Fruit fly (Drosophila melanogaster) whole organism, embryonic: ENCODE data around the gene CG31131.

Experiments
- Asciz ChIP-seq: fragments of 200-800 bp; sonication (Bioruptor generic); optimal IDR thresholded peaks from 2 replicates; lab custom pipeline; 2017; ENCODE audit warnings: missing biosample characterization, mild to moderate bottlenecking, missing genetic modification characterization, missing genetic modification reagents
- BtbVII ChIP-seq: fragments of 200-800 bp; sonication (Bioruptor generic); optimal IDR thresholded peaks from 3 replicates; lab custom pipeline; 2017; ENCODE audit warnings: missing biosample characterization, mild to moderate bottlenecking, missing genetic modification characterization
- CG10321 ChIP-seq: fragments of 200-800 bp; sonication (Bioruptor generic); IDR thresholded peaks from 2 replicates; pipeline ENCODE4 v1.3.6; 2022; ENCODE audit warnings: missing biosample characterization, missing genetic modification characterization
- CG11085 ChIP-seq: fragments of 200-800 bp; sonication (Bioruptor generic); IDR thresholded peaks from 2 replicates; pipeline ENCODE4 v1.3.6; 2022; ENCODE audit warnings: missing biosample characterization, missing genetic modification characterization
- CG11696 ChIP-seq: fragments of 200-800 bp; sonication (Bioruptor generic); IDR thresholded peaks from 2 replicates; pipeline ENCODE4 v1.3.6; 2022; ENCODE audit warnings: missing biosample characterization, missing genetic modification characterization
- CG13287 ChIP-seq: fragments of 200-800 bp; sonication (Bioruptor generic); IDR thresholded peaks from 2 replicates; pipeline ENCODE4 v1.3.6; 2022; ENCODE audit warnings: missing biosample characterization, missing genetic modification characterization; ENCODE audit not compliant: partially characterized antibody
- CG13775 ChIP-seq: fragments of 200-800 bp; sonication (Bioruptor generic); optimal IDR thresholded peaks from 3 replicates; lab custom pipeline; 2017; ENCODE audit warnings: missing biosample characterization, mild to moderate bottlenecking, missing genetic modification characterization
- CG14014 ChIP-seq: fragments of 200-800 bp; sonication (Bioruptor generic); IDR thresholded peaks from 2 replicates; pipeline ENCODE4 v1.3.6; 2022; ENCODE audit warnings: missing biosample characterization, missing genetic modification characterization
- CG14710 ChIP-seq: fragments of 200-800 bp; sonication (Bioruptor generic); optimal IDR thresholded peaks from 3 replicates; lab custom pipeline; 2019; ENCODE audit warnings: missing biosample characterization, mild to moderate bottlenecking, missing genetic modification characterization, moderate library complexity
- CG17186 ChIP-seq: fragments of 200-800 bp; sonication (Bioruptor generic); optimal IDR thresholded peaks from 3 replicates; lab custom pipeline; 2017; ENCODE audit warnings: missing biosample characterization, missing genetic modification reagents, missing genetic modification characterization
- CG31441 ChIP-seq: fragments of 200-800 bp; sonication (Bioruptor generic); IDR thresholded peaks from 2 replicates; pipeline ENCODE4 v1.3.6; 2022; ENCODE audit warnings: missing biosample characterization, missing genetic modification characterization
- CG32532 ChIP-seq: fragments of 200-800 bp; sonication (Bioruptor generic); IDR thresholded peaks from 2 replicates; pipeline ENCODE4 v1.3.6; 2022; ENCODE audit warnings: missing biosample characterization, missing genetic modification characterization
- CG34376 ChIP-seq: fragments of 200-800 bp; sonication (Bioruptor generic); optimal IDR thresholded peaks from 2 replicates; lab custom pipeline; 2018; ENCODE audit warnings: missing biosample characterization, mild to moderate bottlenecking, missing genetic modification characterization
- CG3726 ChIP-seq: fragments of 200-800 bp; sonication (Bioruptor generic); IDR thresholded peaks from 3 replicates; pipeline ENCODE4, ENCODE4 v1.3.6; 2022; ENCODE audit warnings: missing biosample characterization, missing genetic modification characterization
- CG42726 ChIP-seq: fragments of 200-800 bp; sonication (Bioruptor generic); IDR thresholded peaks from 2 replicates; pipeline ENCODE4 v1.3.6; 2022; ENCODE audit warnings: missing biosample characterization, missing genetic modification characterization; ENCODE audit not compliant: partially characterized antibody
- CG7928 ChIP-seq: fragments of 200-800 bp; sonication (Bioruptor generic); optimal IDR thresholded peaks from 2 replicates; lab custom pipeline; 2017; ENCODE audit warnings: missing biosample characterization, mild to moderate bottlenecking, missing genetic modification characterization
- D19A ChIP-seq: fragments of 200-800 bp; optimal IDR thresholded peaks from 3 replicates; lab custom pipeline; 2019; ENCODE audit warnings: missing biosample characterization, mild to moderate bottlenecking, missing genetic modification characterization, moderate library complexity
- Ets97D ChIP-seq: fragments of 200-800 bp; sonication (Bioruptor generic); optimal IDR thresholded peaks from 3 replicates; lab custom pipeline; 2016; ENCODE audit warnings: missing biosample characterization, missing genetic modification characterization
- Jarid2 ChIP-seq: fragments of 200-800 bp; sonication (Bioruptor generic); optimal IDR thresholded peaks from 3 replicates; lab custom pipeline; 2017; ENCODE audit warnings: mild to moderate bottlenecking, missing biosample characterization, missing genetic modification reagents, missing genetic modification characterization
- Lim3 ChIP-seq: fragments of 200-800 bp; sonication (Bioruptor generic); IDR thresholded peaks from 2 replicates; pipeline ENCODE4 v1.3.6; 2022; ENCODE audit warnings: missing biosample characterization, missing genetic modification characterization
- MBD-R2 ChIP-seq: fragments of 200-800 bp; sonication (Bioruptor generic); IDR thresholded peaks from 2 replicates; pipeline ENCODE4 v1.3.6; 2022; ENCODE audit warnings: missing biosample characterization, missing genetic modification characterization
- MESR4 ChIP-seq: fragments of 200-800 bp; sonication (Bioruptor generic); optimal IDR thresholded peaks from 2 replicates; lab custom pipeline; 2018; ENCODE audit warnings: missing biosample characterization, mild to moderate bottlenecking, missing genetic modification characterization, moderate library complexity
- Med ChIP-seq: fragments of 200-800 bp; sonication (Bioruptor generic); peaks from one replicate; lab custom pipeline; 2016; ENCODE audit warnings: missing biosample characterization, missing genetic modification characterization, mild to moderate bottlenecking, inconsistent platforms, moderate library complexity
- Myb ChIP-seq: fragments of 200-800 bp; sonication (Bioruptor generic); optimal IDR thresholded peaks from 2 replicates; lab custom pipeline; 2016; ENCODE audit warnings: missing biosample characterization, missing genetic modification characterization
- Nf-YC ChIP-seq: fragments of 200-800 bp; optimal IDR thresholded peaks from 3 replicates; lab custom pipeline; 2019; ENCODE audit warnings: missing biosample characterization, mild to moderate bottlenecking, missing genetic modification characterization, moderate library complexity
- Pdp1 ChIP-seq, 2 experiments: fragments of 200-800 bp; sonication (Bioruptor generic); optimal IDR thresholded peaks; 3 replicates each; lab custom pipeline; 2016; ENCODE audit warnings: missing biosample characterization in 2 of 2, missing genetic modification characterization in 2 of 2, mild to moderate bottlenecking in 1 of 2, moderate library complexity in 1 of 2
- Poxn ChIP-seq: fragments of 200-800 bp; sonication (Bioruptor generic); IDR thresholded peaks from 2 replicates; pipeline ENCODE4 v1.3.6; 2022; ENCODE audit warnings: missing biosample characterization, missing genetic modification characterization
- Scr ChIP-seq: fragments of 200-800 bp; sonication (Bioruptor generic); IDR thresholded peaks from 2 replicates; pipeline ENCODE4 v1.3.6; 2022; ENCODE audit warnings: missing biosample characterization, missing genetic modification characterization; ENCODE audit not compliant: partially characterized antibody
- Sin3A ChIP-seq: fragments of >200 bp; optimal IDR thresholded peaks from 2 replicates; lab custom pipeline; 2018
- Sry-δ ChIP-seq: fragments of 200-800 bp; sonication (Bioruptor generic); optimal IDR thresholded peaks from 2 replicates; lab custom pipeline; 2016; ENCODE audit warnings: missing biosample characterization, missing genetic modification characterization
- ara ChIP-seq: fragments of 200-800 bp; sonication (Bioruptor generic); IDR thresholded peaks from 2 replicates; pipeline ENCODE4 v1.3.6; 2022; ENCODE audit warnings: missing biosample characterization, missing genetic modification characterization
- bigmax ChIP-seq: fragments of 200-800 bp; sonication (Bioruptor generic); optimal IDR thresholded peaks from 2 replicates; lab custom pipeline; 2018; ENCODE audit warnings: missing biosample characterization, mild to moderate bottlenecking, missing genetic modification characterization
- br ChIP-seq: fragments of >200 bp; optimal IDR thresholded peaks from 2 replicates; lab custom pipeline; 2017
- crol ChIP-seq: fragments of 200-800 bp; sonication (Bioruptor generic); IDR thresholded peaks from 2 replicates; pipeline ENCODE4 v1.3.6; 2022; ENCODE audit warnings: missing biosample characterization, missing genetic modification characterization
- crp ChIP-seq, 2 experiments: fragments of 200-800 bp; sonication (Bioruptor generic); optimal IDR thresholded peaks; 2 replicates in 1 of 2; 3 replicates in 1 of 2; lab custom pipeline; 2017; ENCODE audit warnings: missing biosample characterization in 2 of 2, missing genetic modification characterization in 2 of 2, mild to moderate bottlenecking in 1 of 2, moderate library complexity in 1 of 2
- knrl ChIP-seq: fragments of 200-800 bp; sonication (Bioruptor generic); IDR thresholded peaks from 3 replicates; pipeline ENCODE4 v1.3.6; 2022; ENCODE audit warnings: missing biosample characterization, missing genetic modification characterization; ENCODE audit not compliant: partially characterized antibody
- luna ChIP-seq: fragments of 200-800 bp; sonication (Bioruptor generic); optimal IDR thresholded peaks from 2 replicates; lab custom pipeline; 2016; ENCODE audit warnings: missing biosample characterization, missing genetic modification characterization
- mld ChIP-seq: fragments of 200-800 bp; sonication (Bioruptor generic); IDR thresholded peaks from 3 replicates; pipeline ENCODE4 v1.3.6; 2022; ENCODE audit warnings: missing biosample characterization, missing genetic modification characterization; ENCODE audit not compliant: partially characterized antibody
- nmo ChIP-seq: fragments of 200-800 bp; sonication (Bioruptor generic); optimal IDR thresholded peaks from 2 replicates; lab custom pipeline; 2018; ENCODE audit warnings: missing biosample characterization, mild to moderate bottlenecking, missing genetic modification characterization, moderate library complexity
- nom ChIP-seq: fragments of 200-800 bp; sonication (Bioruptor generic); optimal IDR thresholded peaks from 2 replicates; lab custom pipeline; 2017; ENCODE audit warnings: missing biosample characterization, missing genetic modification characterization, mild to moderate bottlenecking, moderate library complexity, missing genetic modification reagents
- pita ChIP-seq: fragments of 200-800 bp; sonication (Bioruptor generic); optimal IDR thresholded peaks from 2 replicates; lab custom pipeline; 2017; ENCODE audit warnings: missing biosample characterization, mild to moderate bottlenecking, missing genetic modification characterization
- sug ChIP-seq: fragments of 200-800 bp; optimal IDR thresholded peaks from 2 replicates; lab custom pipeline; 2019; ENCODE audit warnings: missing biosample characterization, mild to moderate bottlenecking, missing genetic modification characterization, moderate library complexity
- tx ChIP-seq: fragments of 200-800 bp; sonication (Bioruptor generic); optimal IDR thresholded peaks from 2 replicates; lab custom pipeline; 2016; ENCODE audit warnings: missing biosample characterization, missing genetic modification characterization
- unc-4 ChIP-seq: fragments of 200-800 bp; sonication (Bioruptor generic); IDR thresholded peaks from 2 replicates; pipeline ENCODE4 v1.3.6; 2022; ENCODE audit warnings: missing biosample characterization, missing genetic modification characterization; ENCODE audit not compliant: partially characterized antibody
- usp ChIP-seq: fragments of >200 bp; optimal IDR thresholded peaks from 2 replicates; lab custom pipeline; 2017; ENCODE audit warnings: missing biosample characterization, missing genetic modification characterization
- vfl ChIP-seq: fragments of 200-800 bp; sonication (Bioruptor generic); optimal IDR thresholded peaks from 2 replicates; lab custom pipeline; 2016; ENCODE audit warnings: missing biosample characterization, missing genetic modification characterization
- vnd ChIP-seq: fragments of 200-800 bp; sonication (Bioruptor generic); IDR thresholded peaks from 3 replicates; pipeline ENCODE4 v1.3.6; 2022; ENCODE audit warnings: missing biosample characterization, missing genetic modification characterization; ENCODE audit not compliant: partially characterized antibody
- zen ChIP-seq: fragments of 200-800 bp; sonication (Bioruptor generic); optimal IDR thresholded peaks from 3 replicates; lab custom pipeline; 2018; ENCODE audit warnings: missing biosample characterization, mild to moderate bottlenecking, missing genetic modification characterization, moderate library complexity
- zen2 ChIP-seq: fragments of 200-800 bp; sonication (Bioruptor generic); IDR thresholded peaks from 3 replicates; pipeline ENCODE4 v1.3.6; 2022; ENCODE audit warnings: missing biosample characterization, missing genetic modification characterization; ENCODE audit not compliant: partially characterized antibody

CG31131 gene

DNA sequence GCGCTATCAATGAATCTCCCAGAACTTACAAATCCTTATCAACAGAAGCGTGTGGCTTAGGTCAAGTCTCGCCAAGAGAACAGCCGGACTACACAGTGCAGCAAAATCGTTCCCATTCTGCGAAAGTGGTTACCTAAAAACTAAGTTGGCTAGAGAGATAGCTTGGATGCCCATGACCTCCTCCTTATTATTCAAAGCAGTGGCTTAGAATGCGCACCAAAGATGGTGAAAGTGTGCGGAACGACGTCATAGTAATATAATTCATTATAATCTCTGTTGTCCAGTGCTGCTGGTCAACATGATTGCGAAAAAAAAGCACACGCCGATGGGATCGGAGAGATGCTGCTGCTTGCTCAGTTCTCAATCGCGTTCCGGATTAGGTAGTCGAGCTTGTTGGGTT is 8.5 kb downstream of the CG31131 start, which contains the start of gene Nep7 (continued):
- TF ChIP-seq usp (GFP tag; lab: Kevin White, UChicago) (no peak), sug (peak; percentile 29), ara (no peak), Jarid2 (GFP tag; lab: Kevin White, UChicago) (no peak), Med (peak; percentile 73), CG11085 (no peak)

- no peak for TF ChIP-seq CG11696 (GFP tag; lab: Robert Waterston, UW)
- no peak for TF ChIP-seq nom (GFP tag; lab: Kevin White, UChicago)
- no peak for TF ChIP-seq CG13775 (GFP tag; lab: Kevin White, UChicago)
- no peak for TF ChIP-seq Asciz
- peak; percentile 60 for TF ChIP-seq Scr (GFP tag; lab: Robert Waterston, UW)
- no peak for TF ChIP-seq luna
- TF ChIP-seq Lim3 (GFP tag; lab: Robert Waterston, UW), result no peak
- TF ChIP-seq br (lab: Kevin White, UChicago), result no peak
- TF ChIP-seq nmo (GFP tag; lab: Kevin White, UChicago), result peak; percentile 22
- TF ChIP-seq vnd (GFP tag; lab: Robert Waterston, UW), result peak; percentile 36; the same call in 1 of the 3 replicates
- TF ChIP-seq knrl (GFP tag; lab: Robert Waterston, UW), result peak; percentile 32; the same call in 1 of the 3 replicates
- TF ChIP-seq mld (GFP tag; lab: Robert Waterston, UW), result 0 out of 3 replicates have a peak, but pooled peaks have one; percentile 27
- TF ChIP-seq zen2 (GFP tag; lab: Robert Waterston, UW), result peak; percentile 63
- no peak for TF ChIP-seq BtbVII (GFP tag; lab: Kevin White, UChicago)
- TF ChIP-seq CG14014, result no peak
- peak; percentile 56 for TF ChIP-seq unc-4 (GFP tag; lab: Robert Waterston, UW)
- no peak for TF ChIP-seq crol (GFP tag; lab: Robert Waterston, UW)
- no peak for TF ChIP-seq vfl (GFP tag; lab: Kevin White, UChicago)
- no peak for TF ChIP-seq CG42726
- TF ChIP-seq Sry-δ, result peak; percentile 58
- TF ChIP-seq Sin3A, result peak; percentile 62
- TF ChIP-seq Nf-YC (tag; lab: Kevin White, UChicago), result peak; percentile 1
- TF ChIP-seq bigmax (GFP tag; lab: Kevin White, UChicago), result peak; percentile 36
- TF ChIP-seq CG10321 (GFP tag; lab: Robert Waterston, UW), result no peak
- no peak for TF ChIP-seq Pdp1 (GFP tag; optimal IDR thresholded peaks at IDR 0.05; lab: Kevin White, UChicago)
- no peak for TF ChIP-seq CG31441 (GFP tag; lab: Robert Waterston, UW)
- peak; percentile 86 for TF ChIP-seq MBD-R2 (GFP tag; lab: Robert Waterston, UW)
- no peak for TF ChIP-seq D19A
- peak; percentile 40 for TF ChIP-seq CG14710
- no peak for TF ChIP-seq CG34376
- TF ChIP-seq Poxn (GFP tag; lab: Robert Waterston, UW), result no peak
- peak in 1 of 2 experiments; percentile 20 for TF ChIP-seq crp (GFP tag; optimal IDR thresholded peaks at IDR 0.05; lab: Kevin White, UChicago)
- no peak for TF ChIP-seq tx (GFP tag; lab: Kevin White, UChicago)
- TF ChIP-seq CG7928, result peak; percentile 56
- peak; percentile 52 for TF ChIP-seq MESR4 (GFP tag; lab: Kevin White, UChicago)
- TF ChIP-seq CG13287 (GFP tag; lab: Robert Waterston, UW), result peak; percentile 78
- TF ChIP-seq CG32532, result no peak
- peak; percentile 34 for TF ChIP-seq Myb (GFP tag; lab: Kevin White, UChicago)
- TF ChIP-seq pita (GFP tag; lab: Kevin White, UChicago), result no peak
- TF ChIP-seq Ets97D (GFP tag; lab: Kevin White, UChicago), result peak; percentile 72
- no peak for TF ChIP-seq CG3726 (GFP tag; lab: Robert Waterston, UW)
- peak; percentile 70 for TF ChIP-seq CG17186
- TF ChIP-seq zen, result peak; percentile 13
Measured at dm6 chr3R:27953890-27954289, 9.1 kb downstream of the CG31131 start, which contains the start of gene CG4951. Gene CG4951 (minus strand): TSS chr3R:27954112.
